Worm (Caenorhabditis elegans) whole organism, mixed stage, embryonic: ENCODE data around the gene scl-25.

ENCODE experiments used
- ces-1 ChIP-seq: fragments of 150-350 bp; optimal IDR thresholded peaks from 2 replicates; lab custom pipeline; 2014; ENCODE audit warnings: missing biosample characterization, missing genetic modification reagents, missing genetic modification characterization
- drap-1 ChIP-seq: fragments of 200-800 bp; sonication (Bioruptor generic); optimal IDR thresholded peaks from 3 replicates; lab custom pipeline; 2018; ENCODE audit warnings: mild to moderate bottlenecking, missing genetic modification characterization, missing compliant biosample characterization
- elt-3 ChIP-seq: fragments of 150-350 bp; optimal IDR thresholded peaks from 2 replicates; lab custom pipeline; 2014; ENCODE audit warnings: missing biosample characterization, missing genetic modification characterization
- lin-13 ChIP-seq: fragments of 150-350 bp; optimal IDR thresholded peaks from 2 replicates; lab custom pipeline; 2014; ENCODE audit warnings: missing biosample characterization, missing genetic modification characterization
- lsy-2 ChIP-seq: fragments of 150-350 bp; optimal IDR thresholded peaks from 2 replicates; lab custom pipeline; 2014; ENCODE audit warnings: missing biosample characterization, missing genetic modification characterization
- mls-2 ChIP-seq: sonication (generic microtip); optimal IDR thresholded peaks from 2 replicates; lab custom pipeline; 2016; ENCODE audit warnings: mild to moderate bottlenecking, missing genetic modification characterization, moderate library complexity, missing compliant biosample characterization
- nhr-12 ChIP-seq: fragments of 150-350 bp; optimal IDR thresholded peaks from 2 replicates; lab custom pipeline; 2014; ENCODE audit warnings: missing biosample characterization, missing genetic modification characterization
- nhr-28 ChIP-seq: fragments of 150-350 bp; optimal IDR thresholded peaks from 2 replicates; lab custom pipeline; 2014; ENCODE audit warnings: missing biosample characterization, missing genetic modification characterization
- snpc-4 ChIP-seq: fragments of 150-350 bp; optimal IDR thresholded peaks from 2 replicates; lab custom pipeline; 2014; ENCODE audit warnings: missing biosample characterization, missing genetic modification characterization
- tbx-8 ChIP-seq: fragments of 200-800 bp; sonication (Bioruptor generic); optimal IDR thresholded peaks from 2 replicates; lab custom pipeline; 2018; ENCODE audit warnings: mild to moderate bottlenecking, missing genetic modification characterization, moderate library complexity, missing compliant biosample characterization
- zip-8 ChIP-seq: fragments of 150-350 bp; optimal IDR thresholded peaks from 2 replicates; lab custom pipeline; 2014; ENCODE audit warnings: missing biosample characterization, missing genetic modification characterization
- ztf-11 ChIP-seq: fragments of 150-350 bp; optimal IDR thresholded peaks from 2 replicates; lab custom pipeline; 2014; ENCODE audit warnings: missing biosample characterization, missing genetic modification characterization

DNA sequence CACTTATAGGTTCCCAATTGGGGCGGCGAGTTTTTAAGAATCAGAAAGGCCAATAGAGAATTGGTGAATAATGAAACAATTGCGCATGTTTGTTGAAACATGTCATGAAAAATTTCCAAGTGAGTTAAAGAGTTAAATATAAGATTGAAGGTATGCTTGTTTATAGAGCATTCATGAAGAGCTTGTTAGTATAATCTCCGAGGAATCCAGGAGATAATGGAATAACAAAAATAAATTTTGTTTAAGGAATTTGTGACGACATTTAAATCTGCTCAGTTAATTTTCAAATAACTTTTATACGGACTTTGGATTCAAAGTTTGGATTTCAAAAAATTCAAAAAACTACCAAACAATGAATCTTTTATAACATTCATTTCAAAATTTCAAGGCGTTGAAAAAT is 35.1 kb upstream of the scl-25 start, which contains the start of gene str-199:
- TF ChIP-seq drap-1 (GFP tag; lab: Kevin White, UChicago) (no peak), elt-3 (tag; lab: Kevin White, UChicago) (no peak), zip-8 (tag; lab: Kevin White, UChicago) (no peak), tbx-8 (no peak), nhr-28 (no peak), snpc-4 (tag; lab: Kevin White, UChicago) (no peak), ces-1 (GFP tag; lab: Kevin White, UChicago) (no peak), nhr-12 (tag; lab: Kevin White, UChicago) (no peak), mls-2 (no peak), lsy-2 (tag; lab: Kevin White, UChicago) (no peak), ztf-11 (no peak), lin-13 (tag; lab: Kevin White, UChicago) (no peak)
